Worm (Caenorhabditis elegans) whole organism, late embryonic: ENCODE measurements around the gene R07A4.4.

ENCODE experiments used
- che-1 ChIP-seq: sonication (generic microtip); optimal IDR thresholded peaks from 2 replicates; lab custom pipeline; 2016; ENCODE audit warnings: mild to moderate bottlenecking, missing genetic modification characterization, missing compliant biosample characterization
- nhr-232 ChIP-seq: sonication (generic microtip); optimal IDR thresholded peaks from 2 replicates; lab custom pipeline; 2016; ENCODE audit warnings: missing genetic modification characterization, missing compliant biosample characterization
- pha-2 ChIP-seq: sonication (generic microtip); optimal IDR thresholded peaks from 2 replicates; lab custom pipeline; 2017; ENCODE audit warnings: mild to moderate bottlenecking, missing genetic modification characterization, missing compliant biosample characterization
- sox-2 ChIP-seq: fragments of 200-800 bp; sonication (Bioruptor generic); IDR thresholded peaks from 2 replicates; pipeline ENCODE4 v1.3.6; 2022; ENCODE audit warnings: missing genetic modification reagents, missing genetic modification characterization, missing compliant biosample characterization

ce11 chrX:10760958-10761357 lies 3.5 kb upstream of the R07A4.4 start:
- no peak for TF ChIP-seq pha-2 (tag; lab: Kevin White, UChicago)
- TF ChIP-seq sox-2 (GFP tag; lab: Robert Waterston, UW), result no peak
- TF ChIP-seq nhr-232 (tag; lab: Kevin White, UChicago), result no peak
- no peak for TF ChIP-seq che-1 (tag; lab: Kevin White, UChicago)
